Fruit fly (Drosophila melanogaster): ENCODE data around the gene Tmem43.

Tmem43 gene

dm6 chr3L:7903489-7904150 lies 11.3 kb downstream of the Tmem43 start (continued):
- TF ChIP-seq lola (GFP tag; optimal IDR thresholded peaks at IDR 0.05) (peak in 1 of 3 experiments; percentile 89), esg (GFP tag; conservative IDR thresholded peaks at IDR 0.05) (peak; percentile 73), CG2678 (tag; optimal IDR thresholded peaks at IDR 0.05) (peak; percentile 92), grau (tag; optimal IDR thresholded peaks at IDR 0.05) (peak; percentile 86), CG3407 (GFP tag; optimal IDR thresholded peaks at IDR 0.05) (peak; percentile 88), pzg (GFP tag; optimal IDR thresholded peaks at IDR 0.05) (no peak), CG6765 (GFP tag; optimal IDR thresholded peaks at IDR 0.05) (no peak), CG10979 (tag; optimal IDR thresholded peaks at IDR 0.05) (peak; percentile 93), disco-r (GFP tag; optimal IDR thresholded peaks at IDR 0.05) (peak; percentile 49), stwl (tag; optimal IDR thresholded peaks at IDR 0.05) (peak; percentile 25), Atf-2 (GFP tag; optimal IDR thresholded peaks at IDR 0.05) (peak; percentile 78), jigr1 (GFP tag; IDR thresholded peaks at IDR 0.05) (0 out of 3 replicates have a peak, but pooled peaks have one; percentile 46), CG11456 (GFP tag; IDR thresholded peaks at IDR 0.05) (peak; percentile 79), kay (GFP tag; optimal IDR thresholded peaks at IDR 0.05) (peak; percentile 58), Kr (GFP tag; optimal IDR thresholded peaks at IDR 0.05) (peak; percentile 64), Med (GFP tag) (peak; percentile 96), eyg (GFP tag; optimal IDR thresholded peaks at IDR 0.05) (peak; percentile 72), HmgZ (tag; optimal IDR thresholded peaks at IDR 0.05) (peak; percentile 76), CG13123 (GFP tag; optimal IDR thresholded peaks at IDR 0.05) (peak; percentile 77), br (optimal IDR thresholded peaks at IDR 0.05) (no peak), tap (tag; optimal IDR thresholded peaks at IDR 0.05) (peak; percentile 88), CG33557 (GFP tag; optimal IDR thresholded peaks at IDR 0.05) (peak; percentile 83), CHES-1-like (GFP tag; optimal IDR thresholded peaks at IDR 0.05) (peak; percentile 81), wdn (GFP tag; IDR thresholded peaks at IDR 0.05) (peak; percentile 67), Optix (GFP tag; IDR thresholded peaks at IDR 0.05) (no peak), CG2202 (tag; optimal IDR thresholded peaks at IDR 0.05) (peak; percentile 91), CG4854 (GFP tag; optimal IDR thresholded peaks at IDR 0.05) (peak; percentile 83), aop (GFP tag; IDR thresholded peaks at IDR 0.05) (no peak), CG11560 (tag; IDR thresholded peaks at IDR 0.05) (0 out of 3 replicates have a peak, but pooled peaks have one; percentile 19), CG8089 (GFP tag; optimal IDR thresholded peaks at IDR 0.05) (peak; percentile 85), CG11085 (GFP tag; IDR thresholded peaks at IDR 0.05) (peak; percentile 68), CG3065 (GFP tag; optimal IDR thresholded peaks at IDR 0.05) (peak; percentile 81), CG18011 (GFP tag; optimal IDR thresholded peaks at IDR 0.05) (peak; percentile 49), CG17612 (GFP tag; IDR thresholded peaks at IDR 0.05) (peak; percentile 49; the same call in 1 of the 2 replicates), CG14050 (GFP tag; IDR thresholded peaks at IDR 0.05) (peak; percentile 66), ATbp (GFP tag; optimal IDR thresholded peaks at IDR 0.05) (peak; percentile 86), Ravus (GFP tag; IDR thresholded peaks at IDR 0.05) (no peak; the same call in 1 of the 2 replicates), Dref (GFP tag; IDR thresholded peaks at IDR 0.05) (no peak), en (GFP tag; optimal IDR thresholded peaks at IDR 0.05) (peak; percentile 49), ase (GFP tag; IDR thresholded peaks at IDR 0.05) (peak; percentile 80), CG17568 (GFP tag; optimal IDR thresholded peaks at IDR 0.05) (peak; percentile 80), cwo (GFP tag; optimal IDR thresholded peaks at IDR 0.05) (peak; percentile 63), az2 (GFP tag; optimal IDR thresholded peaks at IDR 0.05) (peak; percentile 86), tgo (GFP tag; IDR thresholded peaks at IDR 0.05) (peak; percentile 85), inv (GFP tag; IDR thresholded peaks at IDR 0.05; ENCODE audit: partially characterized antibody) (no peak), CG4328 (GFP tag; optimal IDR thresholded peaks at IDR 0.05) (peak; percentile 77), CG12744 (GFP tag; optimal IDR thresholded peaks at IDR 0.05) (peak; percentile 71), p53 (GFP tag; optimal IDR thresholded peaks at IDR 0.05) (peak; percentile 47), CG7963 (GFP tag; IDR thresholded peaks at IDR 0.05; ENCODE audit: partially characterized antibody) (no peak), h (optimal IDR thresholded peaks at IDR 0.05) (no peak)
